Fruit fly (Drosophila melanogaster) whole organism, pupa: ENCODE results near the gene Cpr76Bd.

Experiments used
- CG10348 ChIP-seq: fragments of 200-800 bp; sonication (Bioruptor generic); IDR thresholded peaks from 2 replicates; pipeline ENCODE4 v1.3.6; 2022; ENCODE audit warnings: missing biosample characterization, missing genetic modification characterization
- CG13204 ChIP-seq: fragments of 200-800 bp; sonication (Bioruptor generic); optimal IDR thresholded peaks from 2 replicates; lab custom pipeline; 2018; ENCODE audit warnings: missing biosample characterization, mild to moderate bottlenecking, missing genetic modification characterization, moderate library complexity
- CG14655 ChIP-seq: fragments of 200-800 bp; sonication (Bioruptor generic); optimal IDR thresholded peaks from 3 replicates; lab custom pipeline; 2017; ENCODE audit warnings: mild to moderate bottlenecking, missing biosample characterization, missing genetic modification reagents, missing genetic modification characterization
- CG15710 ChIP-seq: fragments of 200-800 bp; sonication (Bioruptor generic); optimal IDR thresholded peaks from 2 replicates; lab custom pipeline; 2018; ENCODE audit warnings: missing biosample characterization, mild to moderate bottlenecking, missing genetic modification characterization, moderate library complexity
- CG32121 ChIP-seq: fragments of 200-800 bp; sonication (Bioruptor generic); IDR thresholded peaks from 2 replicates; pipeline ENCODE4 v1.3.6; 2022; ENCODE audit warnings: missing biosample characterization, missing genetic modification characterization
- CG8159 ChIP-seq: fragments of 200-800 bp; sonication (Bioruptor generic); optimal IDR thresholded peaks from 3 replicates; lab custom pipeline; 2018; ENCODE audit warnings: missing biosample characterization, mild to moderate bottlenecking, missing genetic modification characterization, moderate library complexity
- CG8301 ChIP-seq: fragments of 200-800 bp; sonication (Bioruptor generic); optimal IDR thresholded peaks from 2 replicates; lab custom pipeline; 2018; ENCODE audit warnings: missing biosample characterization, mild to moderate bottlenecking, missing genetic modification characterization
- CG9948 ChIP-seq: fragments of 200-800 bp; sonication (Bioruptor generic); optimal IDR thresholded peaks from 2 replicates; lab custom pipeline; 2018; ENCODE audit warnings: missing biosample characterization, mild to moderate bottlenecking, missing genetic modification characterization, moderate library complexity
- EcR ChIP-seq: fragments of 200-800 bp; sonication (Bioruptor generic); optimal IDR thresholded peaks from 3 replicates; lab custom pipeline; 2019; ENCODE audit warnings: missing biosample characterization, missing genetic modification characterization, mild to moderate bottlenecking, moderate library complexity, missing genetic modification reagents
- Pif1A ChIP-seq: fragments of 200-800 bp; sonication (Bioruptor generic); optimal IDR thresholded peaks from 3 replicates; lab custom pipeline; 2016; ENCODE audit warnings: missing biosample characterization, missing genetic modification characterization
- Snoo ChIP-seq: fragments of 200-800 bp; sonication (Bioruptor generic); optimal IDR thresholded peaks from 3 replicates; lab custom pipeline; 2017; ENCODE audit warnings: missing biosample characterization, mild to moderate bottlenecking, missing genetic modification characterization, inconsistent platforms
- gl ChIP-seq: fragments of 200-800 bp; sonication (Bioruptor generic); optimal IDR thresholded peaks from 2 replicates; lab custom pipeline; 2018; ENCODE audit warnings: missing biosample characterization, mild to moderate bottlenecking, missing genetic modification characterization

dm6 chr3L:19556738-19557137, 24.2 kb downstream of the Cpr76Bd start:
- TF ChIP-seq gl (tag; lab: Kevin White, UChicago): no peak
- TF ChIP-seq CG15710 (tag; lab: Kevin White, UChicago): no peak
- TF ChIP-seq CG14655 (GFP tag; lab: Kevin White, UChicago): no peak
- no peak for TF ChIP-seq CG13204 (GFP tag; lab: Kevin White, UChicago)
- peak; percentile 44 for TF ChIP-seq EcR (GFP tag; lab: Kevin White, UChicago)
- no peak for TF ChIP-seq Pif1A
- no peak for TF ChIP-seq CG8301 (tag; lab: Kevin White, UChicago)
- TF ChIP-seq CG9948 (tag; lab: Kevin White, UChicago): no peak
- TF ChIP-seq CG10348 (GFP tag; lab: Robert Waterston, UW): no peak
- no peak for TF ChIP-seq CG32121
- no peak for TF ChIP-seq CG8159 (tag; lab: Kevin White, UChicago)
- TF ChIP-seq Snoo (tag; lab: Kevin White, UChicago): no peak
